Worm (Caenorhabditis elegans) whole organism, L4 larva: ENCODE data around the gene msp-32.
"Not testable (repeated sequence)": the region's sequence is repeated elsewhere in the genome, so short reads cannot be mapped to it uniquely, and the experiment has no call there.

Source experiments
- F10B5.3 ChIP-seq: sonication (generic microtip); optimal IDR thresholded peaks from 2 replicates; lab custom pipeline; 2016; ENCODE audit warnings: mild to moderate bottlenecking, missing genetic modification characterization, missing compliant biosample characterization
- ZK337.2 ChIP-seq: fragments of 200-800 bp; sonication (Bioruptor generic); IDR thresholded peaks from 2 replicates; pipeline ENCODE4 v1.3.6; 2022; ENCODE audit warnings: missing genetic modification reagents, missing genetic modification characterization, missing compliant biosample characterization
- ama-1 ChIP-seq: fragments of 150-350 bp; optimal IDR thresholded peaks from 2 replicates; lab custom pipeline; 2014; ENCODE audit warnings: inconsistent platforms, mixed read lengths
- dpl-1 ChIP-seq: fragments of 150-350 bp; optimal IDR thresholded peaks from 2 replicates; lab custom pipeline; 2014; ENCODE audit warnings: missing biosample characterization, missing genetic modification reagents, missing genetic modification characterization
- fos-1 ChIP-seq: fragments of 150-350 bp; optimal IDR thresholded peaks from 2 replicates; lab custom pipeline; 2014; ENCODE audit warnings: missing biosample characterization, missing genetic modification characterization
- lin-13 ChIP-seq: fragments of 150-350 bp; optimal IDR thresholded peaks from 2 replicates; lab custom pipeline; 2014; ENCODE audit warnings: missing biosample characterization, missing genetic modification reagents, missing genetic modification characterization
- nhr-237 ChIP-seq: sonication (generic microtip); optimal IDR thresholded peaks from 2 replicates; lab custom pipeline; 2017; ENCODE audit warnings: missing biosample characterization, missing genetic modification characterization
- skn-1 ChIP-seq: fragments of 150-350 bp; optimal IDR thresholded peaks from 2 replicates; lab custom pipeline; 2014; ENCODE audit warnings: missing biosample characterization, missing genetic modification characterization
- unc-39 ChIP-seq: sonication (generic microtip); optimal IDR thresholded peaks from 2 replicates; lab custom pipeline; 2017; ENCODE audit warnings: missing biosample characterization, missing genetic modification characterization
- zip-2 ChIP-seq: fragments of 150-350 bp; optimal IDR thresholded peaks from 2 replicates; lab custom pipeline; 2014; ENCODE audit warnings: missing biosample characterization, missing genetic modification characterization

DNA sequence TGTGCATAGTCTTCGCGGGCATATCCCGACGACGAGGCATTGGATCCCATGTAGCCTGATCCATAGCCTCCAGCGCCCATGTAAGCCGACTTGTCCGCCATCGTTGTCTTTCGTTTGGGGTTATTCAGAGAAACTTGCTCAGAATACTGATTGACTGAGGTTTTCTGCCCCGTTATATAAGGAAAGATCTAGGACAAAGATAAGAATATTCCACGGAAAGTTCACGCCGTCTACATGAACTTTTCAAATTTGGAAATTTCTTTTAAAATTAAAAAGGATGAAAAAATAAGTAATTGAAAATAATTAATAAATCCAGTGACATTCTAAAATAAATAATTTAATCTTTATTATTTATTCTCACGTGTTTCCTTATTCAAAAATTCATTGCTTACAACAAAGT, 38.4 kb upstream of the msp-32 start, which contains the start of the genes nspd-5 and F11G11.4:
- not testable (repeated sequence) for TF ChIP-seq skn-1; nhr-237 (tag; lab: Kevin White, UChicago); zip-2 (tag; lab: Kevin White, UChicago); ZK337.2; unc-39 (tag; lab: Kevin White, UChicago); lin-13 (GFP tag; lab: Kevin White, UChicago); ama-1 (lab: Kevin White, UChicago); fos-1; F10B5.3 (tag; lab: Kevin White, UChicago); dpl-1 (GFP tag; lab: Kevin White, UChicago)
